Worm (Caenorhabditis elegans): Measurements from ENCODE around the gene ttr-26.

ttr-26 gene

ce11 chrV:18511847-18512246, 48.2 kb downstream of the ttr-26 start:
- TF ChIP-seq Y75B8A.6 (GFP tag; IDR thresholded peaks at IDR 0.05) (no peak), zfp-3 (GFP tag; conservative IDR thresholded peaks at IDR 0.05) (no peak), lir-3 (tag; optimal IDR thresholded peaks at IDR 0.05) (no peak), daf-19 (GFP tag; conservative IDR thresholded peaks at IDR 0.05) (no peak), Y105C5A.15 (GFP tag; IDR thresholded peaks at IDR 0.05) (no peak), mes-2 (tag; optimal IDR thresholded peaks at IDR 0.05; ENCODE audit: poor library complexity, severe bottlenecking) (no peak), zag-1 (tag; optimal IDR thresholded peaks at IDR 0.05) (no peak)
